Worm (Caenorhabditis elegans): ENCODE data around the gene dlst-1.
A peak's percentile ranks its signal among the peaks of the same experiment; 100 is the strongest.

dlst-1 gene

ce11 chrV:6690075-6690474 lies 18.8 kb downstream of the dlst-1 start:
- TF ChIP-seq nhr-237 (tag; optimal IDR thresholded peaks at IDR 0.05) (no peak), ceh-43 (GFP tag; optimal IDR thresholded peaks at IDR 0.05) (no peak), flh-1 (GFP tag; optimal IDR thresholded peaks at IDR 0.05) (no peak), tbx-8 (GFP tag; optimal IDR thresholded peaks at IDR 0.05) (no peak), snpc-4 (tag; optimal IDR thresholded peaks at IDR 0.05) (no peak), ceh-83 (GFP tag; optimal IDR thresholded peaks at IDR 0.05) (no peak), mab-5 (tag; optimal IDR thresholded peaks at IDR 0.05) (no peak), sem-2 (GFP tag; optimal IDR thresholded peaks at IDR 0.05) (no peak)

- TF ChIP-seq tbx-8 (GFP tag; optimal IDR thresholded peaks at IDR 0.05): no peak
- no peak for TF ChIP-seq nhr-12 (tag; optimal IDR thresholded peaks at IDR 0.05)
Measured at ce11 chrV:6688392-6688791, 20.5 kb downstream of the dlst-1 start, which contains the start of gene K11G9.5. Gene K11G9.5 (minus strand): TSS chrV:6688492.

ce11 chrV:6685963-6686362 lies 22.9 kb downstream of the dlst-1 start:
- TF ChIP-seq zip-8 (tag; optimal IDR thresholded peaks at IDR 0.05): no peak
- TF ChIP-seq tbx-8 (GFP tag; optimal IDR thresholded peaks at IDR 0.05): no peak
- TF ChIP-seq unc-120 (tag; optimal IDR thresholded peaks at IDR 0.05; ENCODE audit: poor library complexity, severe bottlenecking): no peak
- no peak for TF ChIP-seq ces-1 (GFP tag; optimal IDR thresholded peaks at IDR 0.05)
- TF ChIP-seq nhr-12 (tag; optimal IDR thresholded peaks at IDR 0.05): no peak
- TF ChIP-seq mab-5 (tag; optimal IDR thresholded peaks at IDR 0.05): no peak
- no peak for TF ChIP-seq lin-13 (tag; optimal IDR thresholded peaks at IDR 0.05)

ce11 chrV:6685499-6685898 lies 23.4 kb downstream of the dlst-1 start:
- no peak for TF ChIP-seq sem-2 (GFP tag; optimal IDR thresholded peaks at IDR 0.05)
- TF ChIP-seq nhr-2 (tag; optimal IDR thresholded peaks at IDR 0.05): peak; percentile 59
- peak; percentile 60 for TF ChIP-seq lin-32 (GFP tag; optimal IDR thresholded peaks at IDR 0.05)
- no peak for TF ChIP-seq ceh-83 (GFP tag; optimal IDR thresholded peaks at IDR 0.05)
- peak; percentile 20 for TF ChIP-seq cnd-1 (tag; optimal IDR thresholded peaks at IDR 0.05)
- no peak for TF ChIP-seq lsy-2 (tag; optimal IDR thresholded peaks at IDR 0.05)

ce11 chrV:6684541-6684940 lies 24.4 kb downstream of the dlst-1 start:
- no peak for TF ChIP-seq bed-3 (GFP tag; optimal IDR thresholded peaks at IDR 0.05)
- TF ChIP-seq tbx-8 (GFP tag; optimal IDR thresholded peaks at IDR 0.05): no peak
- TF ChIP-seq elt-3 (tag; optimal IDR thresholded peaks at IDR 0.05): no peak
- TF ChIP-seq ces-1 (GFP tag; optimal IDR thresholded peaks at IDR 0.05): peak; percentile 72
- peak; percentile 98 for TF ChIP-seq lin-32 (GFP tag; optimal IDR thresholded peaks at IDR 0.05)
- TF ChIP-seq nhr-28 (tag; optimal IDR thresholded peaks at IDR 0.05): no peak
- TF ChIP-seq unc-62 (GFP tag; optimal IDR thresholded peaks at IDR 0.05): no peak
- TF ChIP-seq ceh-39 (tag; optimal IDR thresholded peaks at IDR 0.05): no peak
- TF ChIP-seq drap-1 (GFP tag; optimal IDR thresholded peaks at IDR 0.05): no peak
- no peak for TF ChIP-seq mep-1 (tag; optimal IDR thresholded peaks at IDR 0.05)
- no peak for TF ChIP-seq mab-5 (tag; optimal IDR thresholded peaks at IDR 0.05)
- no peak for TF ChIP-seq hlh-1 (tag; optimal IDR thresholded peaks at IDR 0.05)
- TF ChIP-seq sem-2 (GFP tag; optimal IDR thresholded peaks at IDR 0.05): no peak
- TF ChIP-seq flh-1 (GFP tag; optimal IDR thresholded peaks at IDR 0.05): no peak
- TF ChIP-seq ceh-43 (GFP tag; optimal IDR thresholded peaks at IDR 0.05): peak; percentile 78
- peak; percentile 28 for TF ChIP-seq ztf-11 (tag; optimal IDR thresholded peaks at IDR 0.05)
- no peak for TF ChIP-seq ham-2 (GFP tag; optimal IDR thresholded peaks at IDR 0.05)
- TF ChIP-seq M03D4.4 (tag; optimal IDR thresholded peaks at IDR 0.05): no peak
- no peak for TF ChIP-seq blmp-1 (tag; optimal IDR thresholded peaks at IDR 0.05)
- peak; percentile 100 for TF ChIP-seq nhr-2 (tag; optimal IDR thresholded peaks at IDR 0.05)
- no peak for TF ChIP-seq unc-39 (tag; optimal IDR thresholded peaks at IDR 0.05)
- peak; percentile 76 for TF ChIP-seq cnd-1 (tag; optimal IDR thresholded peaks at IDR 0.05)
- peak; percentile 36 for TF ChIP-seq sptf-1 (tag; optimal IDR thresholded peaks at IDR 0.05)
- TF ChIP-seq nhr-237 (tag; optimal IDR thresholded peaks at IDR 0.05): no peak
- TF ChIP-seq nhr-12 (tag; optimal IDR thresholded peaks at IDR 0.05): no peak
- no peak for TF ChIP-seq pha-4 (tag; optimal IDR thresholded peaks at IDR 0.05)
- no peak for TF ChIP-seq ceh-83 (GFP tag; optimal IDR thresholded peaks at IDR 0.05)
- TF ChIP-seq elt-1 (tag; optimal IDR thresholded peaks at IDR 0.05; ENCODE audit: borderline replicate concordance, insufficient read depth): no peak
- TF ChIP-seq mls-2 (tag; optimal IDR thresholded peaks at IDR 0.05): peak; percentile 80
- no peak for TF ChIP-seq snpc-4 (tag; optimal IDR thresholded peaks at IDR 0.05)
- no peak for TF ChIP-seq lsy-2 (tag; optimal IDR thresholded peaks at IDR 0.05)

All from whole organism, mixed stage, embryonic.